Fruit fly (Drosophila melanogaster) whole organism, pupa: Measurements from ENCODE around the gene CG31759.

Experiments
- CG14655 ChIP-seq: fragments of 200-800 bp; sonication (Bioruptor generic); optimal IDR thresholded peaks from 3 replicates; lab custom pipeline; 2017; ENCODE audit warnings: mild to moderate bottlenecking, missing biosample characterization, missing genetic modification reagents, missing genetic modification characterization
- CG15710 ChIP-seq: fragments of 200-800 bp; sonication (Bioruptor generic); optimal IDR thresholded peaks from 2 replicates; lab custom pipeline; 2018; ENCODE audit warnings: missing biosample characterization, mild to moderate bottlenecking, missing genetic modification characterization, moderate library complexity
- CG32121 ChIP-seq: fragments of 200-800 bp; sonication (Bioruptor generic); IDR thresholded peaks from 2 replicates; pipeline ENCODE4 v1.3.6; 2022; ENCODE audit warnings: missing biosample characterization, missing genetic modification characterization
- CG34367 ChIP-seq: fragments of 200-800 bp; sonication (Bioruptor generic); optimal IDR thresholded peaks from 2 replicates; lab custom pipeline; 2018; ENCODE audit warnings: missing biosample characterization, mild to moderate bottlenecking, missing genetic modification characterization
- CG4496 ChIP-seq: fragments of 200-800 bp; sonication (Bioruptor generic); IDR thresholded peaks from 3 replicates; pipeline ENCODE4 v1.3.6; 2022; ENCODE audit warnings: missing biosample characterization, missing genetic modification characterization
- CG8301 ChIP-seq: fragments of 200-800 bp; sonication (Bioruptor generic); optimal IDR thresholded peaks from 2 replicates; lab custom pipeline; 2018; ENCODE audit warnings: missing biosample characterization, mild to moderate bottlenecking, missing genetic modification characterization
- CG9948 ChIP-seq: fragments of 200-800 bp; sonication (Bioruptor generic); optimal IDR thresholded peaks from 2 replicates; lab custom pipeline; 2018; ENCODE audit warnings: missing biosample characterization, mild to moderate bottlenecking, missing genetic modification characterization, moderate library complexity
- D1 ChIP-seq: fragments of 200-800 bp; sonication (Bioruptor generic); optimal IDR thresholded peaks from 2 replicates; lab custom pipeline; 2018; ENCODE audit warnings: missing biosample characterization, mild to moderate bottlenecking, missing genetic modification characterization, moderate library complexity
- EcR ChIP-seq: fragments of 200-800 bp; sonication (Bioruptor generic); optimal IDR thresholded peaks from 3 replicates; lab custom pipeline; 2019; ENCODE audit warnings: missing biosample characterization, missing genetic modification characterization, mild to moderate bottlenecking, moderate library complexity, missing genetic modification reagents
- Ets98B ChIP-seq: fragments of 200-800 bp; sonication (Bioruptor generic); IDR thresholded peaks from 2 replicates; pipeline ENCODE4 v1.3.6; 2022; ENCODE audit warnings: missing biosample characterization, missing genetic modification characterization
- Pif1B ChIP-seq: fragments of 200-800 bp; sonication (Bioruptor generic); optimal IDR thresholded peaks from 3 replicates; lab custom pipeline; 2016; ENCODE audit warnings: missing biosample characterization, missing genetic modification characterization
- Snoo ChIP-seq: fragments of 200-800 bp; sonication (Bioruptor generic); optimal IDR thresholded peaks from 3 replicates; lab custom pipeline; 2017; ENCODE audit warnings: missing biosample characterization, mild to moderate bottlenecking, missing genetic modification characterization, inconsistent platforms
- gl ChIP-seq: fragments of 200-800 bp; sonication (Bioruptor generic); optimal IDR thresholded peaks from 2 replicates; lab custom pipeline; 2018; ENCODE audit warnings: missing biosample characterization, mild to moderate bottlenecking, missing genetic modification characterization

DNA sequence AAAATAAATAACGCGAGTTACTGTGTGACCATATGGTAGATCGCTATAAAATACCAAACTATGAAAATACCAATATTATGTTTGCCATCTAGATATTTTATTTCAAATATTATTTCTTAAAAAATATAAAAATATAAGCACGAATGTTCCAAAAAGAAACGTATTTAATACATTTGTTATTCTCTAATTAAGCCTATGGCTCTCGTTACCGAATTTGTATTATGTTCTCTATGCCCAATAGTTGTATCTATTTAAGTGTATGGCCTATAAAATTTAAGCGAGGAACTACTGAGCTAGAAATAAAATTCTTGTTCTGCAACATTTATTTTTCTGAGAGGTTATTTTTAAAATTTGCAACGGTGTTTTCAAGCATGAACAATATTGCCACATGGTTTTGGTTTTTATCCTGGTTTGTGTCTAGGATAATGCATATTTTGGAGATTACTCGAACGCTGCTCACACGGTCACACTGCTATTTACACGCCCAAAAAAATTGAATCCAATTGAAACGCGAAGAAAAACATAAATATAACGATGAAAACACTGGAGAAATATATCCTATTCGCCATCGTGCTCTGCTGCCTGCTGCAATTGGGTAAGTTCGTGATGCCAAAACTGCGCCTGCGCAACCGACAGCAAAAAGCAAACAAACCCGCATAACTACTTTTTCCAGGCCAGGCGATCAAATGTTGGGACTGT is 34.8 kb upstream of the CG31759 start, which contains the start of the genes CG6583 and crok:
- no peak for TF ChIP-seq CG34367 (tag; lab: Kevin White, UChicago)
- TF ChIP-seq CG8301 (tag; lab: Kevin White, UChicago) = no peak
- TF ChIP-seq Ets98B (GFP tag; lab: Robert Waterston, UW) = no peak
- no peak for TF ChIP-seq Snoo
- no peak for TF ChIP-seq gl (tag; lab: Kevin White, UChicago)
- no peak for TF ChIP-seq CG15710 (tag; lab: Kevin White, UChicago)
- no peak for TF ChIP-seq CG4496 (GFP tag; lab: Robert Waterston, UW)
- no peak for TF ChIP-seq CG14655
- no peak for TF ChIP-seq CG9948 (tag; lab: Kevin White, UChicago)
- no peak for TF ChIP-seq D1 (tag; lab: Kevin White, UChicago)
- TF ChIP-seq Pif1B = no peak
- no peak for TF ChIP-seq EcR (GFP tag; lab: Kevin White, UChicago)
- no peak for TF ChIP-seq CG32121 (GFP tag; lab: Robert Waterston, UW)
